Worm (Caenorhabditis elegans) whole organism, L1 larva: ENCODE results near the gene rpb-2.
A peak's percentile ranks its signal among the peaks of the same experiment; 100 is the strongest.
"Not testable (repeated sequence)": the region's sequence is repeated elsewhere in the genome, so short reads cannot be mapped to it uniquely, and the experiment has no call there.

Experiments used
- C16A3.4 ChIP-seq: fragments of 150-350 bp; optimal IDR thresholded peaks from 2 replicates; lab custom pipeline; 2014; ENCODE audit warnings: missing biosample characterization, missing genetic modification characterization
- F16B12.6 ChIP-seq: fragments of 150-350 bp; optimal IDR thresholded peaks from 2 replicates; lab custom pipeline; 2014; ENCODE audit warnings: missing biosample characterization, missing genetic modification characterization
- Y116A8C.19 ChIP-seq: sonication (generic microtip); optimal IDR thresholded peaks from 2 replicates; lab custom pipeline; 2016; ENCODE audit warnings: missing compliant biosample characterization, missing genetic modification characterization, borderline replicate concordance
- blmp-1 ChIP-seq: fragments of 150-350 bp; optimal IDR thresholded peaks from 2 replicates; lab custom pipeline; 2014; ENCODE audit warnings: missing biosample characterization, missing genetic modification characterization
- ceh-8 ChIP-seq: fragments of 200-800 bp; sonication (Bioruptor generic); optimal IDR thresholded peaks from 2 replicates; lab custom pipeline; 2018; ENCODE audit warnings: mild to moderate bottlenecking, missing genetic modification characterization, moderate library complexity, missing compliant biosample characterization
- ceh-82 ChIP-seq, 3 experiments: fragments of 150-350 bp in 1 of 3; sonication (generic microtip) in 2 of 3; optimal IDR thresholded peaks; 2 replicates each; lab custom pipeline; 2014 to 2017; ENCODE audit warnings: missing biosample characterization in 3 of 3, missing genetic modification characterization in 3 of 3
- ces-1 ChIP-seq: fragments of 150-350 bp; optimal IDR thresholded peaks from 2 replicates; lab custom pipeline; 2014; ENCODE audit warnings: missing biosample characterization, missing genetic modification reagents, missing genetic modification characterization
- dsc-1 ChIP-seq: sonication (generic microtip); optimal IDR thresholded peaks from 2 replicates; lab custom pipeline; 2016; ENCODE audit warnings: mild to moderate bottlenecking, missing genetic modification characterization, missing compliant biosample characterization
- egl-27 ChIP-seq, 2 experiments: fragments of 150-350 bp in 1 of 2; sonication (generic microtip); optimal IDR thresholded peaks; 3 replicates each; lab custom pipeline; 2017 to 2018; ENCODE audit warnings: missing biosample characterization in 2 of 2, missing genetic modification characterization in 2 of 2, missing genetic modification reagents in 2 of 2
- elt-2 ChIP-seq: sonication (generic microtip); optimal IDR thresholded peaks from 2 replicates; lab custom pipeline; 2016; ENCODE audit warnings: missing genetic modification characterization, mild to moderate bottlenecking, inconsistent platforms, missing compliant biosample characterization, missing genetic modification reagents
- fkh-10 ChIP-seq: sonication (generic microtip); optimal IDR thresholded peaks from 2 replicates; lab custom pipeline; 2017; ENCODE audit warnings: missing biosample characterization, missing genetic modification reagents, missing genetic modification characterization
- fos-1 ChIP-seq: fragments of 150-350 bp; optimal IDR thresholded peaks from 2 replicates; lab custom pipeline; 2014; ENCODE audit warnings: missing biosample characterization, missing genetic modification characterization
- hlh-4 ChIP-seq: sonication (generic microtip); optimal IDR thresholded peaks from 2 replicates; lab custom pipeline; 2016; ENCODE audit warnings: mild to moderate bottlenecking, missing genetic modification characterization, missing compliant biosample characterization
- irx-1 ChIP-seq: sonication (generic microtip); optimal IDR thresholded peaks from 2 replicates; lab custom pipeline; 2016; ENCODE audit warnings: missing genetic modification characterization, missing compliant biosample characterization
- jun-1 ChIP-seq: fragments of 150-350 bp; optimal IDR thresholded peaks from 2 replicates; lab custom pipeline; 2014; ENCODE audit warnings: missing biosample characterization, missing genetic modification reagents, missing genetic modification characterization
- lin-13 ChIP-seq: fragments of 150-350 bp; optimal IDR thresholded peaks from 2 replicates; lab custom pipeline; 2014; ENCODE audit warnings: missing biosample characterization, missing genetic modification reagents, missing genetic modification characterization
- lin-14 ChIP-seq: fragments of 200-800 bp; sonication (Bioruptor generic); optimal IDR thresholded peaks from 2 replicates; lab custom pipeline; 2018; ENCODE audit warnings: mild to moderate bottlenecking, missing genetic modification characterization, moderate library complexity, missing compliant biosample characterization
- lin-15B ChIP-seq: fragments of 150-350 bp; sonication (generic microtip); optimal IDR thresholded peaks from 3 replicates; lab custom pipeline; 2014; ENCODE audit warnings: missing biosample characterization, missing genetic modification characterization
- lin-35 ChIP-seq, 2 experiments: fragments of 150-350 bp; optimal IDR thresholded peaks; 2 replicates each; lab custom pipeline; 2014; ENCODE audit warnings: missing biosample characterization in 2 of 2, missing genetic modification characterization in 2 of 2, missing genetic modification reagents in 2 of 2
- lir-3 ChIP-seq: sonication (generic microtip); optimal IDR thresholded peaks from 2 replicates; lab custom pipeline; 2016; ENCODE audit warnings: mild to moderate bottlenecking, missing genetic modification characterization, moderate library complexity, missing compliant biosample characterization; ENCODE audit not compliant: poor library complexity
- lsy-2 ChIP-seq, 2 experiments: fragments of 150-350 bp; optimal IDR thresholded peaks; 2 replicates each; lab custom pipeline; 2014; ENCODE audit warnings: missing biosample characterization in 2 of 2, missing genetic modification characterization in 2 of 2
- mab-9 ChIP-seq: fragments of 200-800 bp; sonication (Bioruptor generic); IDR thresholded peaks from 2 replicates; pipeline ENCODE4 v1.3.6; 2022; ENCODE audit warnings: missing genetic modification reagents, missing genetic modification characterization, missing compliant biosample characterization
- mep-1 ChIP-seq: fragments of 150-350 bp; optimal IDR thresholded peaks from 2 replicates; lab custom pipeline; 2014; ENCODE audit warnings: missing biosample characterization, missing genetic modification characterization
- nhr-11 ChIP-seq: fragments of 150-350 bp; optimal IDR thresholded peaks from 2 replicates; lab custom pipeline; 2014; ENCODE audit warnings: missing biosample characterization, missing genetic modification characterization
- nhr-12 ChIP-seq: sonication (generic microtip); optimal IDR thresholded peaks from 2 replicates; lab custom pipeline; 2017; ENCODE audit warnings: missing biosample characterization, missing genetic modification characterization
- nhr-20 ChIP-seq: sonication (generic microtip); optimal IDR thresholded peaks from 2 replicates; lab custom pipeline; 2016; ENCODE audit warnings: mild to moderate bottlenecking, missing genetic modification characterization, missing compliant biosample characterization
- nhr-237 ChIP-seq: fragments of 150-350 bp; optimal IDR thresholded peaks from 2 replicates; lab custom pipeline; 2014; ENCODE audit warnings: missing biosample characterization, missing genetic modification characterization
- nhr-71 ChIP-seq: sonication (generic microtip); optimal IDR thresholded peaks from 2 replicates; lab custom pipeline; 2016; ENCODE audit warnings: mild to moderate bottlenecking, missing genetic modification characterization, moderate library complexity, missing compliant biosample characterization
- nhr-76 ChIP-seq: sonication (generic microtip); optimal IDR thresholded peaks from 2 replicates; lab custom pipeline; 2017; ENCODE audit warnings: missing biosample characterization, missing genetic modification characterization
- nhr-85 ChIP-seq: sonication (generic microtip); peaks from one replicate; lab custom pipeline; 2016; ENCODE audit warnings: missing genetic modification characterization, inconsistent platforms, missing compliant biosample characterization
- pax-3 ChIP-seq: fragments of 200-800 bp; sonication (Bioruptor generic); optimal IDR thresholded peaks from 2 replicates; lab custom pipeline; 2018; ENCODE audit warnings: mild to moderate bottlenecking, missing genetic modification characterization, moderate library complexity, missing compliant biosample characterization
- pqm-1 ChIP-seq: sonication (generic microtip); optimal IDR thresholded peaks from 3 replicates; lab custom pipeline; 2017; ENCODE audit warnings: missing biosample characterization, missing genetic modification characterization
- snu-23 ChIP-seq: sonication (generic microtip); optimal IDR thresholded peaks from 2 replicates; lab custom pipeline; 2016; ENCODE audit warnings: missing genetic modification characterization, missing compliant biosample characterization
- sox-4 ChIP-seq: sonication (generic microtip); optimal IDR thresholded peaks from 2 replicates; lab custom pipeline; 2016; ENCODE audit warnings: missing genetic modification characterization, missing compliant biosample characterization
- sptf-1 ChIP-seq: fragments of 150-350 bp; optimal IDR thresholded peaks from 2 replicates; lab custom pipeline; 2014; ENCODE audit warnings: missing biosample characterization, missing genetic modification characterization
- unc-130 ChIP-seq: fragments of 150-350 bp; optimal IDR thresholded peaks from 2 replicates; lab custom pipeline; 2017; ENCODE audit warnings: missing biosample characterization, missing genetic modification characterization, inconsistent platforms
- vab-15 ChIP-seq: sonication (generic microtip); optimal IDR thresholded peaks from 2 replicates; lab custom pipeline; 2017; ENCODE audit warnings: missing genotype, mild to moderate bottlenecking, missing genetic modification characterization, missing compliant biosample characterization
- ztf-11 ChIP-seq, 2 experiments: sonication (generic microtip); optimal IDR thresholded peaks; 2 replicates each; lab custom pipeline; 2016 to 2017; ENCODE audit warnings: missing genetic modification characterization in 2 of 2, missing biosample characterization in 1 of 2, missing compliant biosample characterization in 1 of 2

The rpb-2 gene

ce11 chrIII:4965271-4965670 lies 25.9 kb downstream of the rpb-2 start, which contains the start of gene nca-2:
nca-2 (plus strand) TSS chrIII:4965571.
- TF ChIP-seq C16A3.4 (tag; lab: Kevin White, UChicago) = no peak
- TF ChIP-seq sox-4 = no peak

- TF ChIP-seq fkh-10 (GFP tag; lab: Kevin White, UChicago) = peak; percentile 75
- TF ChIP-seq nhr-71 = peak; percentile 8
- peak; percentile 85 for TF ChIP-seq ces-1 (GFP tag; lab: Kevin White, UChicago)
- TF ChIP-seq jun-1 (tag; lab: Kevin White, UChicago) = no peak
- TF ChIP-seq lin-14 (GFP tag; lab: Kevin White, UChicago) = peak; percentile 82
- no peak for TF ChIP-seq unc-130 (tag; lab: Kevin White, UChicago)
- TF ChIP-seq nhr-11 (tag; lab: Kevin White, UChicago) = no peak
- peak; percentile 13 for TF ChIP-seq mep-1 (tag; lab: Kevin White, UChicago)
- TF ChIP-seq lin-35 (GFP tag; optimal IDR thresholded peaks at IDR 0.05; lab: Kevin White, UChicago) = peak in 1 of 2 experiments; percentile 6
- peak in 1 of 3 experiments; percentile 25 for TF ChIP-seq ceh-82 (tag; optimal IDR thresholded peaks at IDR 0.05; lab: Kevin White, UChicago)
- TF ChIP-seq lir-3 (tag; lab: Kevin White, UChicago) = no peak
Measured at ce11 chrIII:4967236-4967635, 27.9 kb downstream of the rpb-2 start.

- TF ChIP-seq F16B12.6 (tag; lab: Kevin White, UChicago) = no peak
- TF ChIP-seq blmp-1 = no peak
- no peak for TF ChIP-seq hlh-4 (tag; lab: Kevin White, UChicago)
- no peak for TF ChIP-seq lir-3 (tag; lab: Kevin White, UChicago)
- TF ChIP-seq nhr-85 = no peak
- TF ChIP-seq lin-14 (GFP tag; lab: Kevin White, UChicago) = peak; percentile 66
- no peak for TF ChIP-seq dsc-1 (tag; lab: Kevin White, UChicago)
- TF ChIP-seq nhr-237 (tag; lab: Kevin White, UChicago) = no peak
- no peak for TF ChIP-seq pax-3
- TF ChIP-seq pqm-1 = no peak
- TF ChIP-seq lin-15B (tag; lab: Kevin White, UChicago) = no peak
- no peak for TF ChIP-seq jun-1 (tag; lab: Kevin White, UChicago)
- peak in 1 of 2 experiments; percentile 8 for TF ChIP-seq lsy-2 (tag; optimal IDR thresholded peaks at IDR 0.05; lab: Kevin White, UChicago)
- no peak for TF ChIP-seq C16A3.4 (tag; lab: Kevin White, UChicago)
- no peak for TF ChIP-seq nhr-12
Measured at ce11 chrIII:4968146-4968545, 28.8 kb downstream of the rpb-2 start.

- not testable (repeated sequence) for TF ChIP-seq pqm-1; nhr-20 (tag; lab: Kevin White, UChicago); elt-2 (tag; lab: Kevin White, UChicago)
Measured at ce11 chrIII:4980367-4980766, 41.0 kb downstream of the rpb-2 start, which contains the start of gene C27F2.6. C27F2.6 (minus strand) TSS chrIII:4980467.

ce11 chrIII:4983961-4984360 lies 44.6 kb downstream of the rpb-2 start:
- TF ChIP-seq lin-13 (GFP tag; lab: Kevin White, UChicago) (no peak), dsc-1 (tag; lab: Kevin White, UChicago) (no peak), snu-23 (GFP tag; lab: Kevin White, UChicago) (no peak), egl-27 (tag; optimal IDR thresholded peaks at IDR 0.05; lab: Kevin White, UChicago) (no peak), irx-1 (tag; lab: Kevin White, UChicago) (no peak), mab-9 (GFP tag; lab: Robert Waterston, UW) (no peak), vab-15 (tag; lab: Kevin White, UChicago) (no peak), ztf-11 (tag; optimal IDR thresholded peaks at IDR 0.05; lab: Kevin White, UChicago) (no peak), ces-1 (GFP tag; lab: Kevin White, UChicago) (no peak), fos-1 (tag; lab: Kevin White, UChicago) (no peak), F16B12.6 (tag; lab: Kevin White, UChicago) (no peak), ceh-8 (GFP tag; lab: Kevin White, UChicago) (no peak), sptf-1 (tag; lab: Kevin White, UChicago) (no peak), nhr-76 (tag; lab: Kevin White, UChicago) (no peak), blmp-1 (no peak), Y116A8C.19 (no peak)
- TF ChIP-seq, all 84 proteins: peak for 0
